Fruit fly (Drosophila melanogaster): ENCODE results near the gene CG3061.

DNA sequence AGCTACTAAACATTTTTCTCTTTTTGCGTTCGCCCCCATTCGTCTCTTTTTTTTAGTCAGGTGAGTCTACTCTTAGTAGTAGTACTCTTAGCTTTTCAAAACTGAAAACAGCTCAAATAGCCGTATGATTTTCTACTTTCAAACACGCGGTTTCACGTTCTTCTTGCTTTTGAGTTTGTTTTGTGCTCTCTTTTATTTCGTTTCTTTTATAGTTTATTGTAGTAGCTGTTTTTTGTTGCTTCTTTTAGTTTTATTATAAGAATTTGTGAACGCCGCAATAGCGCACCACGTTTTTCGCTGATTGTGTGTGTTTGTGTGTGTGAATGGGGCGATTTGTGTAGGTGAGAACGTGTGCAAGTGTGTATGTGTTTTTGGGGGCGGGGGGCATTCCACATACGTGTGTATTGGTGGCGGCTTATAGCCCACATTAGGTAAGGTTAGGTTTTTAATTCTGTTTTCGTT lies 19.3 kb downstream of the CG3061 start:
- no peak for TF ChIP-seq CG7045 (GFP tag; optimal IDR thresholded peaks at IDR 0.05)
- peak; percentile 6 for TF ChIP-seq pad (GFP tag; optimal IDR thresholded peaks at IDR 0.05)
- TF ChIP-seq tj (GFP tag; optimal IDR thresholded peaks at IDR 0.05), result peak; percentile 92
- peak; percentile 97 for TF ChIP-seq Mnt (GFP tag; optimal IDR thresholded peaks at IDR 0.05)

Measured in whole organism, adult.